Worm (Caenorhabditis elegans) whole organism, midembryonic: Measurements from ENCODE around the gene Y45F10B.13.

ENCODE experiments used
- T22C8.4 ChIP-seq: fragments of 200-800 bp; sonication (Bioruptor generic); IDR thresholded peaks from 2 replicates; pipeline ENCODE4 v1.3.6; 2022; ENCODE audit warnings: missing genetic modification characterization, missing compliant biosample characterization
- cog-1 ChIP-seq: sonication (generic microtip); optimal IDR thresholded peaks from 2 replicates; lab custom pipeline; 2016; ENCODE audit warnings: missing genetic modification characterization, missing compliant biosample characterization
- flt-1 ChIP-seq: fragments of 200-800 bp; sonication (Bioruptor generic); IDR thresholded peaks from 2 replicates; pipeline ENCODE4 v1.3.6; 2022; ENCODE audit warnings: missing genetic modification characterization, missing compliant biosample characterization
- ref-1 ChIP-seq: fragments of 200-800 bp; sonication (Bioruptor generic); conservative IDR thresholded peaks from 2 replicates; pipeline ENCODE4 v1.3.6; 2022; ENCODE audit warnings: missing genetic modification reagents, missing genetic modification characterization, missing compliant biosample characterization
- ztf-29 ChIP-seq: fragments of 200-800 bp; sonication (Bioruptor generic); IDR thresholded peaks from 2 replicates; pipeline ENCODE4 v1.3.6; 2022; ENCODE audit warnings: missing genetic modification reagents, missing genetic modification characterization, missing compliant biosample characterization

- no peak for TF ChIP-seq ztf-29 (GFP tag; lab: Robert Waterston, UW)
- TF ChIP-seq ref-1 (GFP tag; lab: Robert Waterston, UW) = no peak
- no peak for TF ChIP-seq T22C8.4 (GFP tag; lab: Robert Waterston, UW)
- TF ChIP-seq flt-1 = no peak
- TF ChIP-seq cog-1 = no peak
These were observed at the start of gene Y45F10B.13, which contains the start of gene qui-1 for ce11 chrIV:13561629-13562028.
